Fruit fly (Drosophila melanogaster) whole organism, pupa: ENCODE data around the gene polybromo.

ENCODE experiments used
- CG10348 ChIP-seq: fragments of 200-800 bp; sonication (Bioruptor generic); IDR thresholded peaks from 2 replicates; pipeline ENCODE4 v1.3.6; 2022; ENCODE audit warnings: missing biosample characterization, missing genetic modification characterization
- CG12605 ChIP-seq: fragments of 200-800 bp; sonication (Bioruptor generic); IDR thresholded peaks from 2 replicates; pipeline ENCODE4 v1.3.6; 2022; ENCODE audit warnings: missing biosample characterization, missing genetic modification characterization
- CG13204 ChIP-seq: fragments of 200-800 bp; sonication (Bioruptor generic); optimal IDR thresholded peaks from 2 replicates; lab custom pipeline; 2018; ENCODE audit warnings: missing biosample characterization, mild to moderate bottlenecking, missing genetic modification characterization, moderate library complexity
- CG14655 ChIP-seq: fragments of 200-800 bp; sonication (Bioruptor generic); optimal IDR thresholded peaks from 3 replicates; lab custom pipeline; 2017; ENCODE audit warnings: mild to moderate bottlenecking, missing biosample characterization, missing genetic modification reagents, missing genetic modification characterization
- CG15710 ChIP-seq: fragments of 200-800 bp; sonication (Bioruptor generic); optimal IDR thresholded peaks from 2 replicates; lab custom pipeline; 2018; ENCODE audit warnings: missing biosample characterization, mild to moderate bottlenecking, missing genetic modification characterization, moderate library complexity
- CG17806 ChIP-seq: fragments of 200-800 bp; sonication (Bioruptor generic); optimal IDR thresholded peaks from 2 replicates; lab custom pipeline; 2018; ENCODE audit warnings: missing biosample characterization, mild to moderate bottlenecking, missing genetic modification characterization, moderate library complexity
- CG32121 ChIP-seq: fragments of 200-800 bp; sonication (Bioruptor generic); IDR thresholded peaks from 2 replicates; pipeline ENCODE4 v1.3.6; 2022; ENCODE audit warnings: missing biosample characterization, missing genetic modification characterization
- CG34367 ChIP-seq: fragments of 200-800 bp; sonication (Bioruptor generic); optimal IDR thresholded peaks from 2 replicates; lab custom pipeline; 2018; ENCODE audit warnings: missing biosample characterization, mild to moderate bottlenecking, missing genetic modification characterization
- CG4496 ChIP-seq: fragments of 200-800 bp; sonication (Bioruptor generic); IDR thresholded peaks from 3 replicates; pipeline ENCODE4 v1.3.6; 2022; ENCODE audit warnings: missing biosample characterization, missing genetic modification characterization
- CG8159 ChIP-seq: fragments of 200-800 bp; sonication (Bioruptor generic); optimal IDR thresholded peaks from 3 replicates; lab custom pipeline; 2018; ENCODE audit warnings: missing biosample characterization, mild to moderate bottlenecking, missing genetic modification characterization, moderate library complexity
- CG8301 ChIP-seq: fragments of 200-800 bp; sonication (Bioruptor generic); optimal IDR thresholded peaks from 2 replicates; lab custom pipeline; 2018; ENCODE audit warnings: missing biosample characterization, mild to moderate bottlenecking, missing genetic modification characterization
- CG9948 ChIP-seq: fragments of 200-800 bp; sonication (Bioruptor generic); optimal IDR thresholded peaks from 2 replicates; lab custom pipeline; 2018; ENCODE audit warnings: missing biosample characterization, mild to moderate bottlenecking, missing genetic modification characterization, moderate library complexity
- D1 ChIP-seq: fragments of 200-800 bp; sonication (Bioruptor generic); optimal IDR thresholded peaks from 2 replicates; lab custom pipeline; 2018; ENCODE audit warnings: missing biosample characterization, mild to moderate bottlenecking, missing genetic modification characterization, moderate library complexity
- EcR ChIP-seq: fragments of 200-800 bp; sonication (Bioruptor generic); optimal IDR thresholded peaks from 3 replicates; lab custom pipeline; 2019; ENCODE audit warnings: missing biosample characterization, missing genetic modification characterization, mild to moderate bottlenecking, moderate library complexity, missing genetic modification reagents
- Ets98B ChIP-seq: fragments of 200-800 bp; sonication (Bioruptor generic); IDR thresholded peaks from 2 replicates; pipeline ENCODE4 v1.3.6; 2022; ENCODE audit warnings: missing biosample characterization, missing genetic modification characterization
- Pif1A ChIP-seq: fragments of 200-800 bp; sonication (Bioruptor generic); optimal IDR thresholded peaks from 3 replicates; lab custom pipeline; 2016; ENCODE audit warnings: missing biosample characterization, missing genetic modification characterization
- Pif1B ChIP-seq: fragments of 200-800 bp; sonication (Bioruptor generic); optimal IDR thresholded peaks from 3 replicates; lab custom pipeline; 2016; ENCODE audit warnings: missing biosample characterization, missing genetic modification characterization
- Snoo ChIP-seq: fragments of 200-800 bp; sonication (Bioruptor generic); optimal IDR thresholded peaks from 3 replicates; lab custom pipeline; 2017; ENCODE audit warnings: missing biosample characterization, mild to moderate bottlenecking, missing genetic modification characterization, inconsistent platforms
- fd96Ca ChIP-seq: fragments of 200-800 bp; sonication (Bioruptor generic); IDR thresholded peaks from 3 replicates; pipeline ENCODE4 v1.3.6; 2022; ENCODE audit warnings: missing biosample characterization, missing genetic modification characterization
- gl ChIP-seq: fragments of 200-800 bp; sonication (Bioruptor generic); optimal IDR thresholded peaks from 2 replicates; lab custom pipeline; 2018; ENCODE audit warnings: missing biosample characterization, mild to moderate bottlenecking, missing genetic modification characterization
- rn ChIP-seq: fragments of 200-800 bp; sonication (Bioruptor generic); IDR thresholded peaks from 2 replicates; pipeline ENCODE4 v1.3.6; 2022; ENCODE audit warnings: missing biosample characterization, missing genetic modification characterization

polybromo gene

dm6 chr3R:24810844-24811625 is 6.0 kb upstream of the polybromo start:
- TF ChIP-seq CG8159 (peak; percentile 88), gl (peak; percentile 85), CG10348 (GFP tag; lab: Robert Waterston, UW) (peak; percentile 85), CG17806 (tag; lab: Kevin White, UChicago) (peak; percentile 92), EcR (GFP tag; lab: Kevin White, UChicago) (peak; percentile 95), CG34367 (tag; lab: Kevin White, UChicago) (peak; percentile 92), Pif1A (GFP tag; lab: Kevin White, UChicago) (peak; percentile 93), CG8301 (tag; lab: Kevin White, UChicago) (peak; percentile 95), Pif1B (GFP tag; lab: Kevin White, UChicago) (peak; percentile 93), rn (GFP tag; lab: Robert Waterston, UW) (peak; percentile 89), CG9948 (tag; lab: Kevin White, UChicago) (peak; percentile 88), CG4496 (GFP tag; lab: Robert Waterston, UW) (peak; percentile 98), CG14655 (peak; percentile 96), CG15710 (tag; lab: Kevin White, UChicago) (peak; percentile 90), Ets98B (GFP tag; lab: Robert Waterston, UW) (peak; percentile 97), D1 (tag; lab: Kevin White, UChicago) (no peak), fd96Ca (peak; percentile 98), Snoo (tag; lab: Kevin White, UChicago) (peak; percentile 69), CG32121 (GFP tag; lab: Robert Waterston, UW) (peak; percentile 93), CG12605 (GFP tag; lab: Robert Waterston, UW) (peak; percentile 94), CG13204 (GFP tag; lab: Kevin White, UChicago) (no peak)

- TF ChIP-seq CG4496 (GFP tag; lab: Robert Waterston, UW) (no peak), Pif1A (GFP tag; lab: Kevin White, UChicago) (no peak), CG17806 (tag; lab: Kevin White, UChicago) (no peak)
These were observed 4.7 kb upstream of the polybromo start for dm6 chr3R:24809576-24810279.

dm6 chr3R:24807321-24807720 is 2.3 kb upstream of the polybromo start, which contains the start of gene CG6980:
Gene CG6980, plus strand, starts transcription at chr3R:24807621.
- TF ChIP-seq rn (GFP tag; lab: Robert Waterston, UW) (no peak), EcR (GFP tag; lab: Kevin White, UChicago) (no peak), CG15710 (tag; lab: Kevin White, UChicago) (no peak), fd96Ca (no peak), CG34367 (tag; lab: Kevin White, UChicago) (no peak), gl (no peak), CG32121 (GFP tag; lab: Robert Waterston, UW) (no peak), CG8301 (tag; lab: Kevin White, UChicago) (no peak), CG17806 (tag; lab: Kevin White, UChicago) (no peak), CG12605 (GFP tag; lab: Robert Waterston, UW) (no peak), Pif1B (GFP tag; lab: Kevin White, UChicago) (no peak)
- TF ChIP-seq, all 21 proteins: peak for 0

dm6 chr3R:24799503-24799902 is 5.6 kb downstream of the polybromo start, which contains the start of gene Ude:
Gene Ude, minus strand, starts transcription at chr3R:24799668.
- TF ChIP-seq CG13204 (GFP tag; lab: Kevin White, UChicago): no peak
- no peak for TF ChIP-seq CG4496 (GFP tag; lab: Robert Waterston, UW)
- no peak for TF ChIP-seq rn (GFP tag; lab: Robert Waterston, UW)
- TF ChIP-seq D1 (tag; lab: Kevin White, UChicago): no peak
- TF ChIP-seq CG8301 (tag; lab: Kevin White, UChicago): no peak
- no peak for TF ChIP-seq fd96Ca
- TF ChIP-seq CG32121 (GFP tag; lab: Robert Waterston, UW): no peak
- TF ChIP-seq Pif1B (GFP tag; lab: Kevin White, UChicago): no peak
- TF ChIP-seq CG8159: no peak
- no peak for TF ChIP-seq Snoo (tag; lab: Kevin White, UChicago)
- TF ChIP-seq CG9948 (tag; lab: Kevin White, UChicago): no peak
- TF ChIP-seq CG12605 (GFP tag; lab: Robert Waterston, UW): no peak
- TF ChIP-seq CG17806 (tag; lab: Kevin White, UChicago): no peak
- TF ChIP-seq CG14655: no peak
- TF ChIP-seq CG10348 (GFP tag; lab: Robert Waterston, UW): no peak
- no peak for TF ChIP-seq CG34367 (tag; lab: Kevin White, UChicago)
- no peak for TF ChIP-seq Pif1A (GFP tag; lab: Kevin White, UChicago)
- no peak for TF ChIP-seq Ets98B (GFP tag; lab: Robert Waterston, UW)
- TF ChIP-seq gl: no peak

dm6 chr3R:24798595-24798994 is 6.5 kb downstream of the polybromo start:
- TF ChIP-seq D1 (tag; lab: Kevin White, UChicago): no peak
- 0 out of 3 replicates have a peak, but pooled peaks have one; percentile 24 for TF ChIP-seq CG4496 (GFP tag; lab: Robert Waterston, UW)
- TF ChIP-seq, all 21 proteins: peak for 1
